Worm (Caenorhabditis elegans) whole organism, L1 larva: ENCODE results near the gene srg-1.

ENCODE experiments used
- ceh-8 ChIP-seq: fragments of 200-800 bp; sonication (Bioruptor generic); optimal IDR thresholded peaks from 2 replicates; lab custom pipeline; 2018; ENCODE audit warnings: mild to moderate bottlenecking, missing genetic modification characterization, moderate library complexity, missing compliant biosample characterization
- elt-3 ChIP-seq, 6 experiments: fragments of 150-350 bp in 1 of 6; sonication (generic microtip); optimal IDR thresholded peaks; 2 replicates each; lab custom pipeline; 2017 to 2018; ENCODE audit warnings: missing biosample characterization in 6 of 6, missing genetic modification characterization in 6 of 6, inconsistent platforms in 1 of 6

ce11 chrIII:6278301-6278827 lies 20.2 kb upstream of the srg-1 start, which contains the start of gene C18F10.7:
- no peak for TF ChIP-seq elt-3 (tag; optimal IDR thresholded peaks at IDR 0.05; lab: Kevin White, UChicago)
- no peak for TF ChIP-seq ceh-8 (GFP tag; lab: Kevin White, UChicago)
